Worm (Caenorhabditis elegans): ENCODE measurements around the gene Y58A7A.2.

DNA sequence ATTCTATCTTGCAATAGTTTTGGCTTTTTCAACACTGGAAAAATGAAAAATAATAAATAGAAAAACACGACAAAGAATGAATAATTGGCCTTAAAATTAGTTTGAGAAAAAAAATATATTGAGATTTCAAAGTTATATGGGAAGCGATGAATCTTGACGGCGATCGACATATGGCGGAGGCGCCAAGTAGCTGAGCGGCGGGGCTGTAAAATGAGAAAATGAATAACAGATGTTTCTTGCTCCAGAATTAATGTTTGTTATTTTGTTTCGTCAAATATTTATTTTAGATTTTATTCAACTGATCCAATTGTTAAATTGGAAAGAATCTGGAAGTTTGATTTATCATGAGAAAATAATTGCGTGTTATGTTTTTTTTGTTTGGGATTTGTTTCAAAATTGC is 32.4 kb downstream of the Y58A7A.2 start, which contains the start of gene K11D12.11:
- TF ChIP-seq skn-1 (tag; optimal IDR thresholded peaks at IDR 0.05) (no peak), R02D3.7 (tag; optimal IDR thresholded peaks at IDR 0.05) (no peak), ceh-82 (tag; optimal IDR thresholded peaks at IDR 0.05) (no peak), egl-27 (tag; optimal IDR thresholded peaks at IDR 0.05) (no peak), lin-39 (tag; optimal IDR thresholded peaks at IDR 0.05) (no peak), ceh-16 (tag; optimal IDR thresholded peaks at IDR 0.05) (no peak), nhr-25 (tag; optimal IDR thresholded peaks at IDR 0.05) (no peak), ZK546.5 (tag; optimal IDR thresholded peaks at IDR 0.05) (no peak), mdl-1 (tag; optimal IDR thresholded peaks at IDR 0.05) (no peak), ama-1 (optimal IDR thresholded peaks at IDR 0.05) (no peak), dmd-4 (tag; optimal IDR thresholded peaks at IDR 0.05) (no peak), unc-62 (GFP tag; optimal IDR thresholded peaks at IDR 0.05) (no peak), zag-1 (tag; optimal IDR thresholded peaks at IDR 0.05) (no peak)
